Worm (Caenorhabditis elegans): Measurements from ENCODE around the gene gln-6.
A peak's percentile ranks its signal among the peaks of the same experiment; 100 is the strongest.

The gln-6 gene

ce11 chrIV:9773441-9773840, 32.7 kb upstream of the gln-6 start (continued):
- TF ChIP-seq drap-1 (GFP tag; optimal IDR thresholded peaks at IDR 0.05), result no peak
- TF ChIP-seq lin-13 (tag; optimal IDR thresholded peaks at IDR 0.05), result no peak

ce11 chrIV:9772096-9772720, 31.5 kb upstream of the gln-6 start, which contains the start of gene cav-1:
Gene cav-1 (plus strand): TSS chrIV:9772510.
- no peak for TF ChIP-seq nhr-76 (tag; optimal IDR thresholded peaks at IDR 0.05)
- no peak for TF ChIP-seq elt-1 (tag; optimal IDR thresholded peaks at IDR 0.05; ENCODE audit: borderline replicate concordance, insufficient read depth)
- peak; percentile 22 for TF ChIP-seq ceh-83 (GFP tag; optimal IDR thresholded peaks at IDR 0.05)
- TF ChIP-seq nhr-12 (tag; optimal IDR thresholded peaks at IDR 0.05), result no peak
- TF ChIP-seq tbx-8 (GFP tag; optimal IDR thresholded peaks at IDR 0.05), result no peak
- TF ChIP-seq unc-62 (GFP tag; optimal IDR thresholded peaks at IDR 0.05), result peak; percentile 52
- TF ChIP-seq lsy-2 (tag; optimal IDR thresholded peaks at IDR 0.05), result peak; percentile 14
- peak; percentile 63 for TF ChIP-seq mls-2 (tag; optimal IDR thresholded peaks at IDR 0.05)
- no peak for TF ChIP-seq nhr-28 (tag; optimal IDR thresholded peaks at IDR 0.05)
- TF ChIP-seq lin-32 (GFP tag; optimal IDR thresholded peaks at IDR 0.05), result peak; percentile 57
- TF ChIP-seq snpc-4 (tag; optimal IDR thresholded peaks at IDR 0.05), result no peak
- TF ChIP-seq ceh-39 (tag; optimal IDR thresholded peaks at IDR 0.05), result peak; percentile 64
- no peak for TF ChIP-seq mep-1 (tag; optimal IDR thresholded peaks at IDR 0.05)
- no peak for TF ChIP-seq blmp-1 (tag; optimal IDR thresholded peaks at IDR 0.05)
- no peak for TF ChIP-seq ham-2 (GFP tag; optimal IDR thresholded peaks at IDR 0.05)
- TF ChIP-seq bed-3 (GFP tag; optimal IDR thresholded peaks at IDR 0.05), result no peak
- no peak for TF ChIP-seq M03D4.4 (tag; optimal IDR thresholded peaks at IDR 0.05)
- TF ChIP-seq unc-39 (tag; optimal IDR thresholded peaks at IDR 0.05), result no peak
- peak; percentile 82 for TF ChIP-seq cnd-1 (tag; optimal IDR thresholded peaks at IDR 0.05)
- TF ChIP-seq drap-1 (GFP tag; optimal IDR thresholded peaks at IDR 0.05), result peak; percentile 30
- TF ChIP-seq mab-5 (tag; optimal IDR thresholded peaks at IDR 0.05), result no peak
- peak; percentile 40 for TF ChIP-seq nhr-2 (tag; optimal IDR thresholded peaks at IDR 0.05)
- TF ChIP-seq ztf-11 (tag; optimal IDR thresholded peaks at IDR 0.05), result peak; percentile 65
- no peak for TF ChIP-seq sptf-1 (tag; optimal IDR thresholded peaks at IDR 0.05)
- TF ChIP-seq sem-2 (GFP tag; optimal IDR thresholded peaks at IDR 0.05), result no peak
- TF ChIP-seq flh-1 (GFP tag; optimal IDR thresholded peaks at IDR 0.05), result no peak
- peak; percentile 72 for TF ChIP-seq hlh-1 (tag; optimal IDR thresholded peaks at IDR 0.05)
- TF ChIP-seq unc-120 (tag; optimal IDR thresholded peaks at IDR 0.05; ENCODE audit: poor library complexity, severe bottlenecking), result no peak
- TF ChIP-seq elt-3 (tag; optimal IDR thresholded peaks at IDR 0.05), result no peak
- TF ChIP-seq ces-1 (GFP tag; optimal IDR thresholded peaks at IDR 0.05), result no peak
- TF ChIP-seq zip-8 (tag; optimal IDR thresholded peaks at IDR 0.05), result no peak
- no peak for TF ChIP-seq nhr-237 (tag; optimal IDR thresholded peaks at IDR 0.05)
- TF ChIP-seq lin-13 (tag; optimal IDR thresholded peaks at IDR 0.05), result peak; percentile 10
- no peak for TF ChIP-seq ceh-43 (GFP tag; optimal IDR thresholded peaks at IDR 0.05)
- TF ChIP-seq pha-4 (tag; optimal IDR thresholded peaks at IDR 0.05), result no peak

ce11 chrIV:9770798-9771197, 30.1 kb upstream of the gln-6 start:
- TF ChIP-seq elt-1 (tag; optimal IDR thresholded peaks at IDR 0.05; ENCODE audit: borderline replicate concordance, insufficient read depth), result peak; percentile 68
- TF ChIP-seq cnd-1 (tag; optimal IDR thresholded peaks at IDR 0.05), result peak; percentile 80
- TF ChIP-seq drap-1 (GFP tag; optimal IDR thresholded peaks at IDR 0.05), result no peak
- TF ChIP-seq lin-32 (GFP tag; optimal IDR thresholded peaks at IDR 0.05), result peak; percentile 64
- peak; percentile 65 for TF ChIP-seq ceh-39 (tag; optimal IDR thresholded peaks at IDR 0.05)
- peak; percentile 25 for TF ChIP-seq ztf-11 (tag; optimal IDR thresholded peaks at IDR 0.05)
- TF ChIP-seq mep-1 (tag; optimal IDR thresholded peaks at IDR 0.05), result peak; percentile 2
- peak; percentile 53 for TF ChIP-seq lsy-2 (tag; optimal IDR thresholded peaks at IDR 0.05)
- TF ChIP-seq zip-8 (tag; optimal IDR thresholded peaks at IDR 0.05), result peak; percentile 93
- peak; percentile 100 for TF ChIP-seq unc-62 (GFP tag; optimal IDR thresholded peaks at IDR 0.05)
- TF ChIP-seq nhr-12 (tag; optimal IDR thresholded peaks at IDR 0.05), result peak; percentile 5
- TF ChIP-seq unc-39 (tag; optimal IDR thresholded peaks at IDR 0.05), result no peak
- TF ChIP-seq hlh-1 (tag; optimal IDR thresholded peaks at IDR 0.05), result no peak
- peak; percentile 95 for TF ChIP-seq nhr-2 (tag; optimal IDR thresholded peaks at IDR 0.05)

Measured in whole organism, mixed stage, embryonic.